Worm (Caenorhabditis elegans) whole organism, early embryonic: ENCODE measurements around the gene pfs-2.
"Not testable (repeated sequence)": the region's sequence is repeated elsewhere in the genome, so short reads cannot be mapped to it uniquely, and the experiment has no call there.

ENCODE experiments used
- B0310.2 ChIP-seq: sonication (generic microtip); optimal IDR thresholded peaks from 2 replicates; lab custom pipeline; 2016; ENCODE audit warnings: mild to moderate bottlenecking, missing genetic modification characterization, missing compliant biosample characterization
- F13C5.2 ChIP-seq: sonication (generic microtip); optimal IDR thresholded peaks from 2 replicates; lab custom pipeline; 2017; ENCODE audit warnings: mild to moderate bottlenecking, missing genetic modification characterization, inconsistent platforms, missing compliant biosample characterization
- aly-1 ChIP-seq: sonication (generic microtip); optimal IDR thresholded peaks from 2 replicates; lab custom pipeline; 2016; ENCODE audit warnings: missing genetic modification characterization, missing compliant biosample characterization
- ama-1 ChIP-seq: fragments of 150-350 bp; optimal IDR thresholded peaks from 2 replicates; lab custom pipeline; 2014
- ceh-13 ChIP-seq: fragments of 200-800 bp; sonication (Bioruptor generic); optimal IDR thresholded peaks from 2 replicates; lab custom pipeline; 2018; ENCODE audit warnings: mild to moderate bottlenecking, missing genetic modification characterization, missing compliant biosample characterization
- ceh-36 ChIP-seq: sonication (generic microtip); optimal IDR thresholded peaks from 2 replicates; lab custom pipeline; 2016; ENCODE audit warnings: missing genetic modification characterization, inconsistent platforms, missing compliant biosample characterization
- ets-7 ChIP-seq: sonication (generic microtip); optimal IDR thresholded peaks from 2 replicates; lab custom pipeline; 2016; ENCODE audit warnings: missing genotype, missing genetic modification characterization, missing compliant biosample characterization
- flt-1 ChIP-seq: fragments of 200-800 bp; sonication (Bioruptor generic); IDR thresholded peaks from 2 replicates; pipeline ENCODE4 v1.3.6; 2022; ENCODE audit warnings: missing genetic modification characterization, missing compliant biosample characterization
- hmbx-1 ChIP-seq: sonication (generic microtip); optimal IDR thresholded peaks from 2 replicates; lab custom pipeline; 2016; ENCODE audit warnings: mild to moderate bottlenecking, missing genetic modification characterization, missing compliant biosample characterization
- hmg-4 ChIP-seq: fragments of 200-800 bp; sonication (Bioruptor generic); optimal IDR thresholded peaks from 2 replicates; lab custom pipeline; 2018; ENCODE audit warnings: mild to moderate bottlenecking, missing genetic modification characterization, missing compliant biosample characterization
- hnd-1 ChIP-seq: sonication (generic microtip); optimal IDR thresholded peaks from 2 replicates; lab custom pipeline; 2016; ENCODE audit warnings: missing genetic modification characterization, missing compliant biosample characterization
- pes-1 ChIP-seq: fragments of 200-800 bp; sonication (Bioruptor generic); IDR thresholded peaks from 2 replicates; pipeline ENCODE4 v1.3.6; 2022; ENCODE audit warnings: missing genetic modification reagents, missing genetic modification characterization, missing compliant biosample characterization
- scrt-1 ChIP-seq: fragments of 200-800 bp; sonication (Bioruptor generic); IDR thresholded peaks from 2 replicates; pipeline ENCODE4 v1.3.6; 2022; ENCODE audit warnings: missing genetic modification characterization, missing compliant biosample characterization
- sea-1 ChIP-seq: fragments of 200-800 bp; sonication (Bioruptor generic); conservative IDR thresholded peaks from 2 replicates; pipeline ENCODE4 v1.3.6; 2022; ENCODE audit warnings: missing genetic modification characterization, missing compliant biosample characterization
- tbx-11 ChIP-seq: fragments of 200-800 bp; sonication (Bioruptor generic); IDR thresholded peaks from 2 replicates; pipeline ENCODE4 v1.3.6; 2022; ENCODE audit warnings: missing genetic modification characterization, missing compliant biosample characterization
- tbx-37 ChIP-seq: fragments of 200-800 bp; sonication (Bioruptor generic); conservative IDR thresholded peaks from 2 replicates; pipeline ENCODE4 v1.3.6; 2022; ENCODE audit warnings: missing genetic modification reagents, missing genetic modification characterization, missing compliant biosample characterization
- tra-4 ChIP-seq: sonication (generic microtip); optimal IDR thresholded peaks from 2 replicates; lab custom pipeline; 2017; ENCODE audit warnings: missing genetic modification characterization, missing compliant biosample characterization

pfs-2 gene

ce11 chrII:14321225-14321624, 36.9 kb upstream of the pfs-2 start:
- TF ChIP-seq hmg-4 (GFP tag; lab: Kevin White, UChicago) (no peak), ama-1 (lab: Kevin White, UChicago) (no peak), ceh-36 (tag; lab: Kevin White, UChicago) (no peak), pes-1 (GFP tag; lab: Robert Waterston, UW) (no peak), hmbx-1 (tag; lab: Kevin White, UChicago) (no peak), tbx-11 (GFP tag; lab: Robert Waterston, UW) (no peak), B0310.2 (tag; lab: Kevin White, UChicago) (no peak), aly-1 (tag; lab: Kevin White, UChicago) (no peak), tra-4 (no peak)

ce11 chrII:14344166-14344565, 14.0 kb upstream of the pfs-2 start, which contains the start of gene ddl-3:
TSS of gene ddl-3 (minus strand) at chrII:14344454.
- TF ChIP-seq tbx-11 (GFP tag; lab: Robert Waterston, UW); sea-1 (GFP tag; lab: Robert Waterston, UW); hmbx-1 (tag; lab: Kevin White, UChicago): not testable (repeated sequence)

- TF ChIP-seq B0310.2 (tag; lab: Kevin White, UChicago); hmbx-1 (tag; lab: Kevin White, UChicago); hmg-4 (GFP tag; lab: Kevin White, UChicago): not testable (repeated sequence)
These were observed 11.9 kb upstream of the pfs-2 start, which contains the start of gene Y54G11A.9 for ce11 chrII:14346243-14346642. TSS of gene Y54G11A.9 (minus strand) at chrII:14346438.

ce11 chrII:14349356-14349923, 8.7 kb upstream of the pfs-2 start, which contains the start of the genes Y54G11A.17, lin-7 and elof-1:
TSS of gene Y54G11A.17 (minus strand) at chrII:14349406.
TSS of gene lin-7 (minus strand) at chrII:14349406.
TSS of gene elof-1 (plus strand) at chrII:14349738.
- TF ChIP-seq ceh-36 (tag; lab: Kevin White, UChicago) (no peak), scrt-1 (GFP tag; lab: Robert Waterston, UW) (no peak), sea-1 (GFP tag; lab: Robert Waterston, UW) (no peak), ama-1 (lab: Kevin White, UChicago) (no peak), F13C5.2 (peak; percentile 61), tra-4 (no peak), aly-1 (tag; lab: Kevin White, UChicago) (no peak), ceh-13 (GFP tag; lab: Kevin White, UChicago) (no peak), pes-1 (GFP tag; lab: Robert Waterston, UW) (peak; percentile 34; the same call in 1 of the 2 replicates), hmg-4 (GFP tag; lab: Kevin White, UChicago) (no peak), B0310.2 (tag; lab: Kevin White, UChicago) (no peak), hnd-1 (tag; lab: Kevin White, UChicago) (no peak), flt-1 (GFP tag; lab: Robert Waterston, UW) (no peak), tbx-37 (GFP tag; lab: Robert Waterston, UW) (peak; percentile 34; the same call in 1 of the 2 replicates), hmbx-1 (tag; lab: Kevin White, UChicago) (no peak), tbx-11 (GFP tag; lab: Robert Waterston, UW) (no peak), ets-7 (tag; lab: Kevin White, UChicago) (no peak)

ce11 chrII:14350768-14351167, 7.4 kb upstream of the pfs-2 start:
- TF ChIP-seq sea-1 (GFP tag; lab: Robert Waterston, UW) = 0 out of 2 replicates have a peak, but pooled peaks have one; percentile 7
- no peak for TF ChIP-seq ceh-13 (GFP tag; lab: Kevin White, UChicago)
- TF ChIP-seq ama-1 (lab: Kevin White, UChicago) = no peak

- TF ChIP-seq hmg-4 (GFP tag; lab: Kevin White, UChicago) = no peak
- no peak for TF ChIP-seq tbx-37 (GFP tag; lab: Robert Waterston, UW)
- no peak for TF ChIP-seq ets-7 (tag; lab: Kevin White, UChicago)
- TF ChIP-seq ceh-36 (tag; lab: Kevin White, UChicago) = no peak
- TF ChIP-seq aly-1 (tag; lab: Kevin White, UChicago) = no peak
- TF ChIP-seq flt-1 (GFP tag; lab: Robert Waterston, UW) = no peak
- no peak for TF ChIP-seq tbx-11 (GFP tag; lab: Robert Waterston, UW)
- no peak for TF ChIP-seq scrt-1 (GFP tag; lab: Robert Waterston, UW)
These were observed 6.8 kb upstream of the pfs-2 start for ce11 chrII:14351352-14351751.

ce11 chrII:14359007-14359406, 841 bp downstream of the pfs-2 start:
- TF ChIP-seq tbx-37 (GFP tag; lab: Robert Waterston, UW) (no peak), ceh-36 (tag; lab: Kevin White, UChicago) (no peak), aly-1 (tag; lab: Kevin White, UChicago) (no peak), ama-1 (lab: Kevin White, UChicago) (no peak), flt-1 (GFP tag; lab: Robert Waterston, UW) (no peak), hnd-1 (tag; lab: Kevin White, UChicago) (no peak), tra-4 (no peak), hmbx-1 (tag; lab: Kevin White, UChicago) (no peak), hmg-4 (GFP tag; lab: Kevin White, UChicago) (no peak), sea-1 (GFP tag; lab: Robert Waterston, UW) (no peak), pes-1 (GFP tag; lab: Robert Waterston, UW) (no peak), ets-7 (tag; lab: Kevin White, UChicago) (no peak), F13C5.2 (no peak), ceh-13 (GFP tag; lab: Kevin White, UChicago) (no peak), tbx-11 (GFP tag; lab: Robert Waterston, UW) (no peak), B0310.2 (tag; lab: Kevin White, UChicago) (no peak), scrt-1 (GFP tag; lab: Robert Waterston, UW) (no peak)
